Worm (Caenorhabditis elegans) whole organism, young adult: ENCODE measurements around the gene C02H6.1.

Experiments
- C17E4.6 ChIP-seq: fragments of 200-800 bp; sonication (Bioruptor generic); IDR thresholded peaks from 2 replicates; pipeline ENCODE4 v1.3.6; 2022; ENCODE audit warnings: missing genetic modification reagents, missing genetic modification characterization, missing compliant biosample characterization
- D2030.7 ChIP-seq: fragments of 200-800 bp; sonication (Bioruptor generic); IDR thresholded peaks from 2 replicates; pipeline ENCODE4 v1.3.6; 2022; ENCODE audit warnings: missing genetic modification reagents, missing genetic modification characterization, missing compliant biosample characterization
- F22D6.2 ChIP-seq: sonication (generic microtip); optimal IDR thresholded peaks from 2 replicates; lab custom pipeline; 2016; ENCODE audit warnings: mild to moderate bottlenecking, missing genetic modification characterization, missing compliant biosample characterization
- F37B4.10 ChIP-seq: fragments of 200-800 bp; sonication (Bioruptor generic); IDR thresholded peaks from 2 replicates; pipeline ENCODE4 v1.3.6; 2022; ENCODE audit warnings: missing genetic modification characterization, missing compliant biosample characterization
- F52B5.7 ChIP-seq: sonication (generic microtip); optimal IDR thresholded peaks from 2 replicates; lab custom pipeline; 2016; ENCODE audit warnings: mild to moderate bottlenecking, missing genetic modification characterization, missing compliant biosample characterization
- K12H6.12 ChIP-seq: fragments of 200-800 bp; sonication (Bioruptor generic); optimal IDR thresholded peaks from 2 replicates; lab custom pipeline; 2018; ENCODE audit warnings: mild to moderate bottlenecking, missing genetic modification characterization, missing compliant biosample characterization
- Y53G8AR.9 ChIP-seq: fragments of 200-800 bp; sonication (Bioruptor generic); conservative IDR thresholded peaks from 2 replicates; pipeline ENCODE4 v1.3.6; 2022; ENCODE audit warnings: missing genetic modification reagents, missing genetic modification characterization, missing compliant biosample characterization
- ama-1 ChIP-seq, 3 experiments: fragments of 150-350 bp in 1 of 3; sonication (generic microtip) in 2 of 3; optimal IDR thresholded peaks; 2 replicates each; lab custom pipeline; 2014 to 2018; ENCODE audit warnings: missing biosample characterization in 2 of 3, missing genetic modification characterization in 2 of 3, missing genetic modification reagents in 2 of 3
- atf-7 ChIP-seq: sonication (generic microtip); optimal IDR thresholded peaks from 2 replicates; lab custom pipeline; 2017; ENCODE audit warnings: mild to moderate bottlenecking, missing genetic modification characterization, missing compliant biosample characterization
- ceh-27 ChIP-seq: fragments of 200-800 bp; sonication (Bioruptor generic); optimal IDR thresholded peaks from 2 replicates; lab custom pipeline; 2018; ENCODE audit warnings: mild to moderate bottlenecking, missing genetic modification characterization, moderate library complexity, missing compliant biosample characterization
- die-1 ChIP-seq: sonication (generic microtip); optimal IDR thresholded peaks from 2 replicates; lab custom pipeline; 2016; ENCODE audit warnings: missing genotype, mild to moderate bottlenecking, missing genetic modification characterization, missing compliant biosample characterization
- efl-1 ChIP-seq: fragments of 150-350 bp; optimal IDR thresholded peaks from 2 replicates; lab custom pipeline; 2014; ENCODE audit warnings: missing biosample characterization, missing genetic modification reagents, missing genetic modification characterization
- gei-17 ChIP-seq: fragments of 200-800 bp; sonication (Bioruptor generic); optimal IDR thresholded peaks from 2 replicates; lab custom pipeline; 2018; ENCODE audit warnings: mild to moderate bottlenecking, missing genetic modification characterization, missing compliant biosample characterization
- lin-35 ChIP-seq, 3 experiments: fragments of 150-350 bp in 2 of 3; sonication (generic microtip) in 1 of 3; optimal IDR thresholded peaks; 2 replicates each; lab custom pipeline; 2014 to 2018; ENCODE audit warnings: missing biosample characterization in 3 of 3, missing genetic modification characterization in 3 of 3, missing genetic modification reagents in 3 of 3
- lin-54 ChIP-seq: fragments of 200-800 bp; sonication (Bioruptor generic); optimal IDR thresholded peaks from 2 replicates; lab custom pipeline; 2018; ENCODE audit warnings: mild to moderate bottlenecking, missing genetic modification characterization, missing compliant biosample characterization
- madf-10 ChIP-seq: sonication (generic microtip); optimal IDR thresholded peaks from 2 replicates; lab custom pipeline; 2016; ENCODE audit warnings: mild to moderate bottlenecking, missing genetic modification characterization, missing compliant biosample characterization
- madf-3 ChIP-seq: fragments of 200-800 bp; sonication (Bioruptor generic); IDR thresholded peaks from 2 replicates; pipeline ENCODE4 v1.3.6; 2022; ENCODE audit warnings: missing genetic modification reagents, missing genetic modification characterization, missing compliant biosample characterization
- madf-8 ChIP-seq: fragments of 200-800 bp; sonication (Bioruptor generic); conservative IDR thresholded peaks from 2 replicates; pipeline ENCODE4 v1.3.6; 2022; ENCODE audit warnings: missing genetic modification reagents, missing genetic modification characterization, missing compliant biosample characterization
- mel-28 ChIP-seq: sonication (generic microtip); optimal IDR thresholded peaks from 2 replicates; lab custom pipeline; 2016; ENCODE audit warnings: borderline replicate concordance, mild to moderate bottlenecking, missing genetic modification characterization, missing compliant biosample characterization
- nfya-1 ChIP-seq: sonication (generic microtip); optimal IDR thresholded peaks from 2 replicates; lab custom pipeline; 2017; ENCODE audit warnings: antibody characterized with exemption, missing compliant biosample characterization, missing genetic modification characterization, borderline replicate concordance; ENCODE audit not compliant: insufficient read depth
- nhr-80 ChIP-seq: sonication (generic microtip); optimal IDR thresholded peaks from 2 replicates; lab custom pipeline; 2016; ENCODE audit warnings: missing genetic modification characterization, missing compliant biosample characterization
- nhr-90 ChIP-seq: sonication (generic microtip); optimal IDR thresholded peaks from 2 replicates; lab custom pipeline; 2016; ENCODE audit warnings: missing genotype, mild to moderate bottlenecking, missing genetic modification characterization, missing compliant biosample characterization
- pha-4 ChIP-seq: fragments of 150-350 bp; sonication (generic microtip); optimal IDR thresholded peaks from 2 replicates; lab custom pipeline; 2014; ENCODE audit warnings: missing biosample characterization, missing genetic modification reagents, missing genetic modification characterization
- repo-1 ChIP-seq: sonication (generic microtip); optimal IDR thresholded peaks from 2 replicates; lab custom pipeline; 2017; ENCODE audit warnings: mild to moderate bottlenecking, missing genetic modification characterization, missing compliant biosample characterization
- sdz-38 ChIP-seq: sonication (generic microtip); optimal IDR thresholded peaks from 2 replicates; lab custom pipeline; 2016; ENCODE audit warnings: missing genotype, missing genetic modification characterization, missing compliant biosample characterization
- sea-2 ChIP-seq: fragments of 200-800 bp; sonication (Bioruptor generic); IDR thresholded peaks from 2 replicates; pipeline ENCODE4 v1.3.6; 2022; ENCODE audit warnings: missing genetic modification characterization, missing compliant biosample characterization
- snpc-3.4 ChIP-seq: sonication (generic microtip); optimal IDR thresholded peaks from 2 replicates; lab custom pipeline; 2017; ENCODE audit warnings: missing genetic modification characterization, mild to moderate bottlenecking, missing compliant biosample characterization, antibody characterized with exemption, moderate library complexity, missing genotype, missing genetic modification reagents
- sptf-2 ChIP-seq: fragments of 200-800 bp; sonication (Bioruptor generic); optimal IDR thresholded peaks from 2 replicates; lab custom pipeline; 2018; ENCODE audit warnings: mild to moderate bottlenecking, missing genetic modification characterization, missing compliant biosample characterization
- xnd-1 ChIP-seq: sonication (generic microtip); optimal IDR thresholded peaks from 2 replicates; lab custom pipeline; 2016; ENCODE audit warnings: missing genotype, missing genetic modification reagents, missing genetic modification characterization, missing compliant biosample characterization
- zfh-2 ChIP-seq: fragments of 200-800 bp; sonication (Bioruptor generic); conservative IDR thresholded peaks from 2 replicates; pipeline ENCODE4 v1.3.6; 2022; ENCODE audit warnings: missing genetic modification reagents, missing genetic modification characterization, missing compliant biosample characterization
- ztf-18 ChIP-seq: sonication (generic microtip); optimal IDR thresholded peaks from 2 replicates; lab custom pipeline; 2016; ENCODE audit warnings: missing genotype, mild to moderate bottlenecking, missing genetic modification characterization, missing compliant biosample characterization
- ztf-26 ChIP-seq: sonication (generic microtip); optimal IDR thresholded peaks from 2 replicates; lab custom pipeline; 2017; ENCODE audit warnings: missing genetic modification characterization, missing compliant biosample characterization
- ztf-6 ChIP-seq: fragments of 200-800 bp; sonication (Bioruptor generic); IDR thresholded peaks from 2 replicates; pipeline ENCODE4 v1.3.6; 2022; ENCODE audit warnings: missing genetic modification reagents, missing genetic modification characterization, missing compliant biosample characterization

Gene C02H6.1

ce11 chrV:7395359-7395758, 5.7 kb upstream of the C02H6.1 start, which contains the start of gene srx-9:
srx-9 (minus strand) TSS chrV:7395459.
- TF ChIP-seq lin-35 (GFP tag; optimal IDR thresholded peaks at IDR 0.05; lab: Kevin White, UChicago): no peak
- no peak for TF ChIP-seq F22D6.2 (tag; lab: Kevin White, UChicago)
- no peak for TF ChIP-seq ztf-18 (tag; lab: Kevin White, UChicago)
- no peak for TF ChIP-seq die-1
- TF ChIP-seq, all 124 proteins: peak for 0

- no peak for TF ChIP-seq nhr-90
- TF ChIP-seq nhr-80 (tag; lab: Kevin White, UChicago): peak; percentile 34
- TF ChIP-seq snpc-3.4 (tag; lab: Kevin White, UChicago): no peak
- no peak for TF ChIP-seq K12H6.12
- TF ChIP-seq lin-54 (GFP tag; lab: Kevin White, UChicago): no peak
- TF ChIP-seq, all 124 proteins: peak for 1
Observed at ce11 chrV:7391933-7392332, 2.3 kb upstream of the C02H6.1 start, which contains the start of gene fbxa-105. fbxa-105 (minus strand) TSS chrV:7392029.

- TF ChIP-seq sea-2 (GFP tag; lab: Robert Waterston, UW) (no peak), gei-17 (GFP tag; lab: Kevin White, UChicago) (no peak), Y53G8AR.9 (GFP tag; lab: Robert Waterston, UW) (no peak), F52B5.7 (tag; lab: Kevin White, UChicago) (no peak), atf-7 (tag; lab: Kevin White, UChicago) (no peak), ztf-26 (no peak), ama-1 (optimal IDR thresholded peaks at IDR 0.05; lab: Kevin White, UChicago) (no peak), ama-1 (GFP tag; optimal IDR thresholded peaks at IDR 0.05; lab: Kevin White, UChicago) (no peak), xnd-1 (tag; lab: Kevin White, UChicago) (no peak), ceh-27 (GFP tag; lab: Kevin White, UChicago) (no peak), sptf-2 (GFP tag; lab: Kevin White, UChicago) (no peak), D2030.7 (GFP tag; lab: Robert Waterston, UW) (no peak), madf-3 (GFP tag; lab: Robert Waterston, UW) (no peak), F37B4.10 (GFP tag; lab: Robert Waterston, UW) (no peak), nfya-1 (no peak), repo-1 (tag; lab: Kevin White, UChicago) (no peak), mel-28 (tag; lab: Kevin White, UChicago) (no peak)
Observed at ce11 chrV:7387755-7388154, 1.9 kb downstream of the C02H6.1 start, which contains the start of gene C02H6.3. C02H6.3 (minus strand) TSS chrV:7387855.

- no peak for TF ChIP-seq pha-4 (tag; lab: Kevin White, UChicago)
- TF ChIP-seq madf-10: no peak
- no peak for TF ChIP-seq sdz-38 (tag; lab: Kevin White, UChicago)
- TF ChIP-seq ztf-6: no peak
- TF ChIP-seq zfh-2 (GFP tag; lab: Robert Waterston, UW): no peak
- TF ChIP-seq C17E4.6 (GFP tag; lab: Robert Waterston, UW): no peak
- TF ChIP-seq efl-1 (GFP tag; lab: Kevin White, UChicago): no peak
- no peak for TF ChIP-seq madf-8 (GFP tag; lab: Robert Waterston, UW)
Observed at ce11 chrV:7386052-7386573, 3.6 kb downstream of the C02H6.1 start, which contains the start of gene srp-6. srp-6 (minus strand) TSS chrV:7386102.
